Worm (Caenorhabditis elegans): Measurements from ENCODE around the gene F46C3.7.

- TF ChIP-seq ztf-4 (tag; optimal IDR thresholded peaks at IDR 0.05) (no peak), zag-1 (tag; optimal IDR thresholded peaks at IDR 0.05) (no peak), ztf-11 (tag; optimal IDR thresholded peaks at IDR 0.05) (no peak), unc-62 (GFP tag; optimal IDR thresholded peaks at IDR 0.05) (no peak), ceh-28 (tag; optimal IDR thresholded peaks at IDR 0.05) (no peak), elt-1 (tag; optimal IDR thresholded peaks at IDR 0.05) (no peak), daf-12 (tag; optimal IDR thresholded peaks at IDR 0.05) (no peak)
Observed at ce11 chrX:11468814-11469213, 29.0 kb downstream of the F46C3.7 start.

Data from whole organism, L3 larva.